Fruit fly (Drosophila melanogaster): Measurements from ENCODE around the gene prc.

DNA sequence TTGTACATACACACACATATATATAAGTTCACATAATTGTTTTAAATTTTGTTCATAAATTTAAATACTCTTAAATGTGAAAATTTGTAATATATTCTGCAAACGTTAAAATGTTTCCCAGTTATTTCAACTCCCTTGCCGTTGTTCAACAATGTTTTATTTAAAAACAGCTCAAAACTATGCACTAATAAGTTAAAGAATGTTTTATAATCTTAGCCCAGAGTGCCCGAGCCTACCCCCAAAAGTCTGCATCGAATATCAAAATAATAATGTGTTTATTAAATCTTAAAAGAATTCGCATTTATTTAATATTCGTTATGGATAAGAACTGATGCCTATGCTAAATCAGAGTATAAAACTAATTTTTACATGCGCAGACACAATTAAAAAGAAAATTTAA is 42.0 kb upstream of the prc start:
- TF ChIP-seq pan (optimal IDR thresholded peaks at IDR 0.05) (no peak), usp (GFP tag; optimal IDR thresholded peaks at IDR 0.05) (no peak), CG8478 (optimal IDR thresholded peaks at IDR 0.05) (no peak), psq (optimal IDR thresholded peaks at IDR 0.05) (no peak), Dll (optimal IDR thresholded peaks at IDR 0.05) (no peak), EcR (GFP tag; optimal IDR thresholded peaks at IDR 0.05) (no peak)
